Worm (Caenorhabditis elegans) whole organism, L4 larva: ENCODE measurements around the gene srx-29.

ENCODE experiments used
- Y5F2A.4 ChIP-seq: fragments of 200-800 bp; sonication (Bioruptor generic); optimal IDR thresholded peaks from 2 replicates; lab custom pipeline; 2018; ENCODE audit warnings: mild to moderate bottlenecking, missing genetic modification characterization, missing compliant biosample characterization
- pha-4 ChIP-seq, 2 experiments: fragments of 150-350 bp in 1 of 2; fragments of 200-800 bp in 1 of 2; sonication (Bioruptor generic) in 1 of 2; IDR thresholded peaks in 1 of 2; optimal IDR thresholded peaks in 1 of 2; 2 replicates each; pipeline versions ENCODE4 v1.3.6 to Lab custom; 2014 to 2022; ENCODE audit warnings: missing genetic modification characterization in 2 of 2, missing genetic modification reagents in 2 of 2, missing biosample characterization in 1 of 2, missing compliant biosample characterization in 1 of 2
- snpc-4 ChIP-seq: fragments of 150-350 bp; optimal IDR thresholded peaks from 2 replicates; lab custom pipeline; 2014; ENCODE audit warnings: missing biosample characterization, missing genetic modification characterization

DNA sequence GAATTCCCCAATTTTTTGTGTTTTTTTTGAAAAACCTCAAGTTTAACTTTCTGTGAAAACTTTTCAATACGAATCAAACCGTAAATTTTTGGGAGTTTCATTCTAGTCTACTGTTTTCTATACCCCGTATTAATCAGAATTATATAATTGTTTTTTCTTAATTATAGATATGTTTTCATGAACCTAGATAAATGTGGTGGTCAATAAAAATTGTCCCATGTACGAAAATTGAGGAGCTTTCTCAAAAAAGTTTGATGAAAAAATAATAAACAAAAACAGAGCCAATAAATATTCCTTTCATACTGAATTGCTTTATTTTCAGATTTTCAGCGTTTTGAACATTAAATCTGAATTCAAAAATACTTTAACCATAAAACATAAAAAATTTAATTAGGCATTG is 12.4 kb upstream of the srx-29 start, which contains the start of gene Y6E2A.1:
- TF ChIP-seq snpc-4 (no peak), pha-4 (GFP tag; IDR thresholded peaks at IDR 0.05; lab: Robert Waterston, UW) (no peak), pha-4 (tag; optimal IDR thresholded peaks at IDR 0.05; lab: Kevin White, UChicago) (no peak), Y5F2A.4 (no peak)
